Worm (Caenorhabditis elegans): ENCODE results near the gene vps-50.

The vps-50 gene

ce11 chrIII:10921474-10921873, 52.5 kb downstream of the vps-50 start:
- TF ChIP-seq efl-1 (optimal IDR thresholded peaks at IDR 0.05) (no peak), efl-1 (GFP tag; optimal IDR thresholded peaks at IDR 0.05 in 1 of 2) (peak in 1 of 2 experiments; percentile 87), aly-2 (tag; optimal IDR thresholded peaks at IDR 0.05) (no peak), mab-9 (GFP tag; IDR thresholded peaks at IDR 0.05) (no peak)

ce11 chrIII:10923539-10923938, 54.5 kb downstream of the vps-50 start:
- TF ChIP-seq C04F5.9 (tag; optimal IDR thresholded peaks at IDR 0.05), result no peak
- TF ChIP-seq mep-1 (tag; optimal IDR thresholded peaks at IDR 0.05), result no peak
- no peak for TF ChIP-seq ceh-82 (tag; optimal IDR thresholded peaks at IDR 0.05)
- no peak for TF ChIP-seq lin-35 (GFP tag; optimal IDR thresholded peaks at IDR 0.05)
- TF ChIP-seq nhr-85 (tag), result no peak
- TF ChIP-seq skn-1 (tag; optimal IDR thresholded peaks at IDR 0.05), result no peak
- TF ChIP-seq nhr-28 (tag; optimal IDR thresholded peaks at IDR 0.05), result no peak
- TF ChIP-seq mdl-1 (tag; optimal IDR thresholded peaks at IDR 0.05), result no peak
- no peak for TF ChIP-seq xbp-1 (tag; optimal IDR thresholded peaks at IDR 0.05)
- TF ChIP-seq unc-30 (tag; optimal IDR thresholded peaks at IDR 0.05), result no peak
- no peak for TF ChIP-seq egl-13 (tag; optimal IDR thresholded peaks at IDR 0.05)
- no peak for TF ChIP-seq grh-1 (GFP tag; IDR thresholded peaks at IDR 0.05)
- no peak for TF ChIP-seq nhr-237 (tag; optimal IDR thresholded peaks at IDR 0.05)
- no peak for TF ChIP-seq ces-1 (GFP tag; optimal IDR thresholded peaks at IDR 0.05)
- TF ChIP-seq egl-27 (tag; optimal IDR thresholded peaks at IDR 0.05), result no peak
- TF ChIP-seq nhr-76 (tag; optimal IDR thresholded peaks at IDR 0.05), result no peak

All from whole organism, L1 larva.